Worm (Caenorhabditis elegans) whole organism, L1 larva: ENCODE measurements around the gene str-118.
"Not testable (repeated sequence)": the region's sequence is repeated elsewhere in the genome, so short reads cannot be mapped to it uniquely, and the experiment has no call there.

Experiments used
- C04F5.9 ChIP-seq: sonication (generic microtip); optimal IDR thresholded peaks from 2 replicates; lab custom pipeline; 2016; ENCODE audit warnings: missing genetic modification characterization, missing compliant biosample characterization
- C16A3.4 ChIP-seq: fragments of 150-350 bp; optimal IDR thresholded peaks from 2 replicates; lab custom pipeline; 2014; ENCODE audit warnings: missing biosample characterization, missing genetic modification characterization
- F16B12.6 ChIP-seq: fragments of 150-350 bp; optimal IDR thresholded peaks from 2 replicates; lab custom pipeline; 2014; ENCODE audit warnings: missing biosample characterization, missing genetic modification characterization
- Y116A8C.19 ChIP-seq: sonication (generic microtip); optimal IDR thresholded peaks from 2 replicates; lab custom pipeline; 2016; ENCODE audit warnings: missing compliant biosample characterization, missing genetic modification characterization, borderline replicate concordance
- aha-1 ChIP-seq: fragments of 150-350 bp; optimal IDR thresholded peaks from 2 replicates; lab custom pipeline; 2014; ENCODE audit warnings: missing biosample characterization, missing genetic modification characterization
- alr-1 ChIP-seq: fragments of 200-800 bp; sonication (Bioruptor generic); optimal IDR thresholded peaks from 2 replicates; lab custom pipeline; 2018; ENCODE audit warnings: borderline replicate concordance, mild to moderate bottlenecking, missing genetic modification characterization, missing compliant biosample characterization
- aly-2 ChIP-seq: fragments of 150-350 bp; optimal IDR thresholded peaks from 2 replicates; lab custom pipeline; 2014; ENCODE audit warnings: missing biosample characterization, missing genetic modification characterization
- ceh-8 ChIP-seq: fragments of 200-800 bp; sonication (Bioruptor generic); optimal IDR thresholded peaks from 2 replicates; lab custom pipeline; 2018; ENCODE audit warnings: mild to moderate bottlenecking, missing genetic modification characterization, moderate library complexity, missing compliant biosample characterization
- dsc-1 ChIP-seq: sonication (generic microtip); optimal IDR thresholded peaks from 2 replicates; lab custom pipeline; 2016; ENCODE audit warnings: mild to moderate bottlenecking, missing genetic modification characterization, missing compliant biosample characterization
- efl-1 ChIP-seq, 4 experiments: fragments of 150-350 bp; optimal IDR thresholded peaks in 3 of 4; peaks in 1 of 4; 1 replicate in 1 of 4; 2 replicates in 3 of 4; lab custom pipeline; 2014; ENCODE audit warnings: missing biosample characterization in 2 of 4, missing genetic modification characterization in 2 of 4, missing genetic modification reagents in 2 of 4
- egl-13 ChIP-seq: sonication (generic microtip); optimal IDR thresholded peaks from 2 replicates; lab custom pipeline; 2016; ENCODE audit warnings: missing genotype, missing genetic modification reagents, missing genetic modification characterization, missing compliant biosample characterization
- elt-2 ChIP-seq: sonication (generic microtip); optimal IDR thresholded peaks from 2 replicates; lab custom pipeline; 2016; ENCODE audit warnings: missing genetic modification characterization, mild to moderate bottlenecking, inconsistent platforms, missing compliant biosample characterization, missing genetic modification reagents
- elt-3 ChIP-seq, 6 experiments: fragments of 150-350 bp in 1 of 6; sonication (generic microtip); optimal IDR thresholded peaks; 2 replicates each; lab custom pipeline; 2017 to 2018; ENCODE audit warnings: missing biosample characterization in 6 of 6, missing genetic modification characterization in 6 of 6, inconsistent platforms in 1 of 6
- fkh-4 ChIP-seq: sonication (generic microtip); optimal IDR thresholded peaks from 2 replicates; lab custom pipeline; 2016; ENCODE audit warnings: missing compliant biosample characterization, missing genetic modification characterization, borderline replicate concordance
- fos-1 ChIP-seq: fragments of 150-350 bp; optimal IDR thresholded peaks from 2 replicates; lab custom pipeline; 2014; ENCODE audit warnings: missing biosample characterization, missing genetic modification characterization
- grh-1 ChIP-seq: fragments of 200-800 bp; sonication (Bioruptor generic); IDR thresholded peaks from 2 replicates; pipeline ENCODE4 v1.3.6; 2022; ENCODE audit warnings: missing genetic modification reagents, missing genetic modification characterization, missing compliant biosample characterization
- hpl-2 ChIP-seq: fragments of 150-350 bp; optimal IDR thresholded peaks from 2 replicates; lab custom pipeline; 2014; ENCODE audit warnings: missing biosample characterization, missing genetic modification reagents, missing genetic modification characterization
- isw-1 ChIP-seq: fragments of 200-800 bp; sonication (Bioruptor generic); IDR thresholded peaks from 2 replicates; pipeline ENCODE4 v1.3.6; 2022; ENCODE audit warnings: missing genetic modification characterization, missing compliant biosample characterization
- lin-13 ChIP-seq: fragments of 150-350 bp; optimal IDR thresholded peaks from 2 replicates; lab custom pipeline; 2014; ENCODE audit warnings: missing biosample characterization, missing genetic modification reagents, missing genetic modification characterization
- lin-14 ChIP-seq: fragments of 200-800 bp; sonication (Bioruptor generic); optimal IDR thresholded peaks from 2 replicates; lab custom pipeline; 2018; ENCODE audit warnings: mild to moderate bottlenecking, missing genetic modification characterization, moderate library complexity, missing compliant biosample characterization
- lir-3 ChIP-seq: sonication (generic microtip); optimal IDR thresholded peaks from 2 replicates; lab custom pipeline; 2016; ENCODE audit warnings: mild to moderate bottlenecking, missing genetic modification characterization, moderate library complexity, missing compliant biosample characterization; ENCODE audit not compliant: poor library complexity
- lsy-2 ChIP-seq, 2 experiments: fragments of 150-350 bp; optimal IDR thresholded peaks; 2 replicates each; lab custom pipeline; 2014; ENCODE audit warnings: missing biosample characterization in 2 of 2, missing genetic modification characterization in 2 of 2
- mdl-1 ChIP-seq, 2 experiments: fragments of 150-350 bp; optimal IDR thresholded peaks; 2 replicates each; lab custom pipeline; 2014 to 2017; ENCODE audit warnings: missing biosample characterization in 2 of 2, missing genetic modification characterization in 2 of 2, inconsistent platforms in 1 of 2
- mep-1 ChIP-seq: fragments of 150-350 bp; optimal IDR thresholded peaks from 2 replicates; lab custom pipeline; 2014; ENCODE audit warnings: missing biosample characterization, missing genetic modification characterization
- nhr-11 ChIP-seq: fragments of 150-350 bp; optimal IDR thresholded peaks from 2 replicates; lab custom pipeline; 2014; ENCODE audit warnings: missing biosample characterization, missing genetic modification characterization
- nhr-19 ChIP-seq: fragments of 200-800 bp; sonication (Bioruptor generic); conservative IDR thresholded peaks from 2 replicates; pipeline ENCODE4 v1.3.6; 2022; ENCODE audit warnings: missing genetic modification characterization, missing compliant biosample characterization
- nhr-20 ChIP-seq: sonication (generic microtip); optimal IDR thresholded peaks from 2 replicates; lab custom pipeline; 2016; ENCODE audit warnings: mild to moderate bottlenecking, missing genetic modification characterization, missing compliant biosample characterization
- nhr-237 ChIP-seq: fragments of 150-350 bp; optimal IDR thresholded peaks from 2 replicates; lab custom pipeline; 2014; ENCODE audit warnings: missing biosample characterization, missing genetic modification characterization
- nhr-71 ChIP-seq: sonication (generic microtip); optimal IDR thresholded peaks from 2 replicates; lab custom pipeline; 2016; ENCODE audit warnings: mild to moderate bottlenecking, missing genetic modification characterization, moderate library complexity, missing compliant biosample characterization
- nhr-76 ChIP-seq: sonication (generic microtip); optimal IDR thresholded peaks from 2 replicates; lab custom pipeline; 2017; ENCODE audit warnings: missing biosample characterization, missing genetic modification characterization
- nhr-84 ChIP-seq: sonication (generic microtip); optimal IDR thresholded peaks from 2 replicates; lab custom pipeline; 2017; ENCODE audit warnings: missing biosample characterization, missing genetic modification characterization
- nhr-85 ChIP-seq: sonication (generic microtip); peaks from one replicate; lab custom pipeline; 2016; ENCODE audit warnings: missing genetic modification characterization, inconsistent platforms, missing compliant biosample characterization
- nhr-90 ChIP-seq: sonication (generic microtip); optimal IDR thresholded peaks from 2 replicates; lab custom pipeline; 2016; ENCODE audit warnings: mild to moderate bottlenecking, missing genetic modification characterization, missing compliant biosample characterization; ENCODE audit not compliant: poor library complexity
- pag-3 ChIP-seq: sonication (generic microtip); optimal IDR thresholded peaks from 2 replicates; lab custom pipeline; 2017; ENCODE audit warnings: missing genetic modification characterization, mild to moderate bottlenecking, missing compliant biosample characterization, antibody characterized with exemption, borderline replicate concordance; ENCODE audit not compliant: insufficient read depth
- rnt-1 ChIP-seq: sonication (generic microtip); optimal IDR thresholded peaks from 2 replicates; lab custom pipeline; 2016; ENCODE audit warnings: mild to moderate bottlenecking, missing genetic modification characterization, moderate library complexity, missing compliant biosample characterization
- snpc-4 ChIP-seq: fragments of 150-350 bp; optimal IDR thresholded peaks from 2 replicates; lab custom pipeline; 2014; ENCODE audit warnings: missing biosample characterization, missing genetic modification characterization
- snu-23 ChIP-seq: sonication (generic microtip); optimal IDR thresholded peaks from 2 replicates; lab custom pipeline; 2016; ENCODE audit warnings: missing genetic modification characterization, missing compliant biosample characterization
- sox-4 ChIP-seq: sonication (generic microtip); optimal IDR thresholded peaks from 2 replicates; lab custom pipeline; 2016; ENCODE audit warnings: missing genetic modification characterization, missing compliant biosample characterization
- swsn-7 ChIP-seq: sonication (generic microtip); optimal IDR thresholded peaks from 2 replicates; lab custom pipeline; 2016; ENCODE audit warnings: missing genetic modification characterization, missing compliant biosample characterization
- unc-130 ChIP-seq: fragments of 150-350 bp; optimal IDR thresholded peaks from 2 replicates; lab custom pipeline; 2017; ENCODE audit warnings: missing biosample characterization, missing genetic modification characterization, inconsistent platforms
- unc-30 ChIP-seq: sonication (generic microtip); optimal IDR thresholded peaks from 2 replicates; lab custom pipeline; 2017; ENCODE audit warnings: missing biosample characterization, missing genetic modification characterization
- unc-62 ChIP-seq: fragments of 150-350 bp; optimal IDR thresholded peaks from 2 replicates; lab custom pipeline; 2014; ENCODE audit warnings: missing biosample characterization, missing genetic modification reagents, missing genetic modification characterization
- unc-86 ChIP-seq: sonication (generic microtip); optimal IDR thresholded peaks from 2 replicates; lab custom pipeline; 2016; ENCODE audit warnings: missing genetic modification characterization, missing compliant biosample characterization
- vab-15 ChIP-seq: sonication (generic microtip); optimal IDR thresholded peaks from 2 replicates; lab custom pipeline; 2017; ENCODE audit warnings: missing genotype, mild to moderate bottlenecking, missing genetic modification characterization, missing compliant biosample characterization
- xbp-1 ChIP-seq: sonication (generic microtip); optimal IDR thresholded peaks from 2 replicates; lab custom pipeline; 2016; ENCODE audit warnings: missing genetic modification characterization, missing compliant biosample characterization
- zag-1 ChIP-seq: fragments of 150-350 bp; optimal IDR thresholded peaks from 2 replicates; lab custom pipeline; 2014; ENCODE audit warnings: missing biosample characterization, missing genetic modification characterization
- ztf-11 ChIP-seq, 2 experiments: sonication (generic microtip); optimal IDR thresholded peaks; 2 replicates each; lab custom pipeline; 2016 to 2017; ENCODE audit warnings: missing genetic modification characterization in 2 of 2, missing biosample characterization in 1 of 2, missing compliant biosample characterization in 1 of 2

str-118 gene

ce11 chrV:10047189-10047588 lies 4.8 kb upstream of the str-118 start:
- TF ChIP-seq nhr-76 (no peak), lir-3 (tag; lab: Kevin White, UChicago) (no peak), nhr-11 (tag; lab: Kevin White, UChicago) (no peak), unc-30 (no peak), aly-2 (tag; lab: Kevin White, UChicago) (no peak), snu-23 (GFP tag; lab: Kevin White, UChicago) (no peak), unc-86 (tag; lab: Kevin White, UChicago) (no peak), zag-1 (tag; lab: Kevin White, UChicago) (no peak), ceh-8 (no peak), C04F5.9 (tag; lab: Kevin White, UChicago) (no peak), fos-1 (tag; lab: Kevin White, UChicago) (no peak)

- TF ChIP-seq nhr-19 (GFP tag; lab: Robert Waterston, UW) (peak; percentile 42), isw-1 (GFP tag; lab: Robert Waterston, UW) (peak; percentile 12; the same call in 1 of the 2 replicates), efl-1 (GFP tag; optimal IDR thresholded peaks at IDR 0.05 in 1 of 2; lab: Kevin White, UChicago) (peak in 1 of 2 experiments; percentile 78), grh-1 (GFP tag; lab: Robert Waterston, UW) (peak; percentile 74)
- TF ChIP-seq efl-1 (optimal IDR thresholded peaks at IDR 0.05; lab: Kevin White, UChicago), result not testable (repeated sequence)
- TF ChIP-seq, all 84 proteins: peak for 4; not testable (repeated sequence) for 80
Observed at ce11 chrV:10049192-10049816, 2.7 kb upstream of the str-118 start.

- TF ChIP-seq elt-2 (tag; lab: Kevin White, UChicago) (no peak), unc-30 (no peak), aly-2 (tag; lab: Kevin White, UChicago) (no peak), nhr-237 (tag; lab: Kevin White, UChicago) (no peak), pag-3 (no peak), dsc-1 (tag; lab: Kevin White, UChicago) (no peak), F16B12.6 (tag; lab: Kevin White, UChicago) (peak; percentile 82), grh-1 (GFP tag; lab: Robert Waterston, UW) (no peak), C16A3.4 (tag; lab: Kevin White, UChicago) (no peak), ztf-11 (tag; optimal IDR thresholded peaks at IDR 0.05; lab: Kevin White, UChicago) (no peak), lin-14 (GFP tag; lab: Kevin White, UChicago) (peak; percentile 15), mdl-1 (tag; optimal IDR thresholded peaks at IDR 0.05; lab: Kevin White, UChicago) (no peak), rnt-1 (tag; lab: Kevin White, UChicago) (no peak), elt-3 (tag; optimal IDR thresholded peaks at IDR 0.05; lab: Kevin White, UChicago) (no peak), alr-1 (no peak), lir-3 (tag; lab: Kevin White, UChicago) (no peak), efl-1 (optimal IDR thresholded peaks at IDR 0.05; lab: Kevin White, UChicago) (peak; percentile 23 to 34), efl-1 (GFP tag; optimal IDR thresholded peaks at IDR 0.05 in 1 of 2; lab: Kevin White, UChicago) (peak; percentile 31 to 90), Y116A8C.19 (no peak), nhr-20 (tag; lab: Kevin White, UChicago) (peak; percentile 15), unc-62 (no peak), nhr-85 (tag; lab: Kevin White, UChicago) (no peak), nhr-84 (tag; lab: Kevin White, UChicago) (no peak), egl-13 (tag; lab: Kevin White, UChicago) (no peak), lsy-2 (tag; optimal IDR thresholded peaks at IDR 0.05; lab: Kevin White, UChicago) (peak; percentile 58 to 93), nhr-19 (GFP tag; lab: Robert Waterston, UW) (no peak), nhr-71 (tag; lab: Kevin White, UChicago) (peak; percentile 43), hpl-2 (GFP tag; lab: Kevin White, UChicago) (no peak), unc-130 (tag; lab: Kevin White, UChicago) (no peak), vab-15 (tag; lab: Kevin White, UChicago) (no peak), sox-4 (no peak), fkh-4 (tag; lab: Kevin White, UChicago) (no peak), aha-1 (tag; lab: Kevin White, UChicago) (no peak), lin-13 (GFP tag; lab: Kevin White, UChicago) (no peak), mep-1 (peak; percentile 58), snpc-4 (tag; lab: Kevin White, UChicago) (no peak), nhr-90 (tag; lab: Kevin White, UChicago) (no peak), swsn-7 (tag; lab: Kevin White, UChicago) (no peak), xbp-1 (tag; lab: Kevin White, UChicago) (no peak)
Observed at ce11 chrV:10054872-10055271, 2.9 kb downstream of the str-118 start, which contains the start of gene yif-1. Gene yif-1, minus strand, starts transcription at chrV:10054913.
